Worm (Caenorhabditis elegans) whole organism, mixed stage, embryonic: ENCODE measurements around the gene srw-53.

Source experiments
- elt-1 ChIP-seq: sonication (generic microtip); optimal IDR thresholded peaks from 2 replicates; lab custom pipeline; 2017; ENCODE audit warnings: missing genetic modification characterization, mild to moderate bottlenecking, missing compliant biosample characterization, antibody characterized with exemption, moderate library complexity, borderline replicate concordance; ENCODE audit not compliant: insufficient read depth
- elt-3 ChIP-seq: fragments of 150-350 bp; optimal IDR thresholded peaks from 2 replicates; lab custom pipeline; 2014; ENCODE audit warnings: missing biosample characterization, missing genetic modification characterization
- mab-5 ChIP-seq: fragments of 150-350 bp; optimal IDR thresholded peaks from 2 replicates; lab custom pipeline; 2014; ENCODE audit warnings: missing biosample characterization, missing genetic modification characterization
- mls-2 ChIP-seq: sonication (generic microtip); optimal IDR thresholded peaks from 2 replicates; lab custom pipeline; 2016; ENCODE audit warnings: mild to moderate bottlenecking, missing genetic modification characterization, moderate library complexity, missing compliant biosample characterization
- sem-2 ChIP-seq: fragments of 200-800 bp; sonication (Bioruptor generic); optimal IDR thresholded peaks from 2 replicates; lab custom pipeline; 2018; ENCODE audit warnings: mild to moderate bottlenecking, missing genetic modification characterization, missing compliant biosample characterization
- snpc-4 ChIP-seq: fragments of 150-350 bp; optimal IDR thresholded peaks from 2 replicates; lab custom pipeline; 2014; ENCODE audit warnings: missing biosample characterization, missing genetic modification characterization
- unc-62 ChIP-seq: fragments of 150-350 bp; optimal IDR thresholded peaks from 2 replicates; lab custom pipeline; 2014; ENCODE audit warnings: missing biosample characterization, missing genetic modification reagents, missing genetic modification characterization

- TF ChIP-seq elt-1 (tag; lab: Kevin White, UChicago) (no peak), mls-2 (no peak), snpc-4 (tag; lab: Kevin White, UChicago) (no peak), sem-2 (GFP tag; lab: Kevin White, UChicago) (no peak), mab-5 (tag; lab: Kevin White, UChicago) (no peak), unc-62 (GFP tag; lab: Kevin White, UChicago) (no peak), elt-3 (no peak)
Measured at ce11 chrV:15970820-15971219, 27.6 kb downstream of the srw-53 start.
